Fruit fly (Drosophila melanogaster) whole organism, embryonic: ENCODE data around the gene SC35.

Experiments used
- ATbp ChIP-seq: fragments of 200-800 bp; sonication (Bioruptor generic); optimal IDR thresholded peaks from 2 replicates; lab custom pipeline; 2017; ENCODE audit warnings: missing biosample characterization, mild to moderate bottlenecking, missing genetic modification characterization, missing genetic modification reagents
- Atf6 ChIP-seq: fragments of 200-800 bp; sonication (Bioruptor generic); IDR thresholded peaks from 2 replicates; pipeline ENCODE4 v1.3.6; 2022; ENCODE audit warnings: missing biosample characterization, missing genetic modification characterization
- BEAF-32 ChIP-seq: fragments of 200-800 bp; sonication (Bioruptor generic); optimal IDR thresholded peaks from 3 replicates; lab custom pipeline; 2017; ENCODE audit warnings: missing biosample characterization, missing genetic modification characterization, mild to moderate bottlenecking, moderate library complexity, missing genetic modification reagents
- CG11456 ChIP-seq: fragments of 200-800 bp; sonication (Bioruptor generic); IDR thresholded peaks from 3 replicates; pipeline ENCODE4 v1.3.6; 2022; ENCODE audit warnings: missing biosample characterization, missing genetic modification characterization
- CG12391 ChIP-seq: fragments of 200-800 bp; sonication (Bioruptor generic); optimal IDR thresholded peaks from 3 replicates; lab custom pipeline; 2018; ENCODE audit warnings: missing biosample characterization, mild to moderate bottlenecking, missing genetic modification characterization, moderate library complexity
- CG12659 ChIP-seq: fragments of 200-800 bp; sonication (Bioruptor generic); optimal IDR thresholded peaks from 3 replicates; lab custom pipeline; 2017; ENCODE audit warnings: mild to moderate bottlenecking, missing biosample characterization, missing genetic modification reagents, missing genetic modification characterization
- CG15073 ChIP-seq: fragments of 200-800 bp; sonication (Bioruptor generic); optimal IDR thresholded peaks from 2 replicates; lab custom pipeline; 2016; ENCODE audit warnings: missing biosample characterization, missing genetic modification characterization
- CG15269 ChIP-seq: fragments of 200-800 bp; sonication (Bioruptor generic); optimal IDR thresholded peaks from 2 replicates; lab custom pipeline; 2018; ENCODE audit warnings: missing biosample characterization, mild to moderate bottlenecking, missing genetic modification characterization, moderate library complexity
- CG15479 ChIP-seq: fragments of 200-800 bp; sonication (Bioruptor generic); optimal IDR thresholded peaks from 3 replicates; lab custom pipeline; 2019; ENCODE audit warnings: missing biosample characterization, mild to moderate bottlenecking, missing genetic modification characterization, moderate library complexity
- CG1602 ChIP-seq: fragments of 200-800 bp; sonication (Bioruptor generic); optimal IDR thresholded peaks from 3 replicates; lab custom pipeline; 2016; ENCODE audit warnings: missing biosample characterization, missing genetic modification characterization
- CG1603 ChIP-seq: fragments of 200-800 bp; sonication (Bioruptor generic); optimal IDR thresholded peaks from 2 replicates; lab custom pipeline; 2019; ENCODE audit warnings: missing biosample characterization, mild to moderate bottlenecking, missing genetic modification characterization, moderate library complexity
- CG16815 ChIP-seq: fragments of 200-800 bp; sonication (Bioruptor generic); optimal IDR thresholded peaks from 3 replicates; lab custom pipeline; 2017; ENCODE audit warnings: missing biosample characterization, mild to moderate bottlenecking, missing genetic modification characterization
- CG16863 ChIP-seq: fragments of 200-800 bp; sonication (Bioruptor generic); optimal IDR thresholded peaks from 3 replicates; lab custom pipeline; 2016; ENCODE audit warnings: missing biosample characterization, missing genetic modification characterization
- CG17361 ChIP-seq: fragments of 200-800 bp; sonication (Bioruptor generic); IDR thresholded peaks from 3 replicates; pipeline ENCODE4 v1.3.6; 2022; ENCODE audit warnings: missing biosample characterization, missing genetic modification characterization
- CG18262 ChIP-seq: fragments of 200-800 bp; optimal IDR thresholded peaks from 3 replicates; lab custom pipeline; 2019; ENCODE audit warnings: missing biosample characterization, mild to moderate bottlenecking, missing genetic modification characterization, moderate library complexity
- CG2712 ChIP-seq: fragments of 200-800 bp; optimal IDR thresholded peaks from 3 replicates; lab custom pipeline; 2019; ENCODE audit warnings: missing biosample characterization, mild to moderate bottlenecking, missing genetic modification characterization, moderate library complexity
- CG32767 ChIP-seq: fragments of 200-800 bp; sonication (Bioruptor generic); IDR thresholded peaks from 2 replicates; pipeline ENCODE4 v1.3.6; 2022; ENCODE audit warnings: missing biosample characterization, missing genetic modification characterization
- CG3995 ChIP-seq: fragments of 200-800 bp; sonication (Bioruptor generic); optimal IDR thresholded peaks from 3 replicates; lab custom pipeline; 2016; ENCODE audit warnings: missing biosample characterization, missing genetic modification characterization
- CG6254 ChIP-seq: fragments of 200-800 bp; sonication (Bioruptor generic); optimal IDR thresholded peaks from 3 replicates; lab custom pipeline; 2017; ENCODE audit warnings: mild to moderate bottlenecking, missing biosample characterization, missing genetic modification reagents, missing genetic modification characterization
- CG6765 ChIP-seq: fragments of 200-800 bp; sonication (Bioruptor generic); optimal IDR thresholded peaks from 3 replicates; lab custom pipeline; 2017; ENCODE audit warnings: missing biosample characterization, mild to moderate bottlenecking, missing genetic modification characterization
- CG8290 ChIP-seq, 3 experiments: fragments of 200-800 bp; sonication (Bioruptor generic); optimal IDR thresholded peaks; 2 replicates each; lab custom pipeline; 2016 to 2019; ENCODE audit warnings: missing biosample characterization in 3 of 3, missing genetic modification characterization in 3 of 3, mild to moderate bottlenecking in 2 of 3, moderate library complexity in 1 of 3
- CG8944 ChIP-seq: fragments of 200-800 bp; sonication (Bioruptor generic); optimal IDR thresholded peaks from 3 replicates; lab custom pipeline; 2016; ENCODE audit warnings: missing biosample characterization, missing genetic modification characterization
- Hand ChIP-seq: fragments of 200-800 bp; sonication (Bioruptor generic); optimal IDR thresholded peaks from 2 replicates; lab custom pipeline; 2017; ENCODE audit warnings: mild to moderate bottlenecking, missing biosample characterization, missing genetic modification reagents, missing genetic modification characterization
- Lim3 ChIP-seq: fragments of 200-800 bp; sonication (Bioruptor generic); IDR thresholded peaks from 2 replicates; pipeline ENCODE4 v1.3.6; 2022; ENCODE audit warnings: missing biosample characterization, missing genetic modification characterization
- MESR4 ChIP-seq: fragments of 200-800 bp; sonication (Bioruptor generic); optimal IDR thresholded peaks from 2 replicates; lab custom pipeline; 2018; ENCODE audit warnings: missing biosample characterization, mild to moderate bottlenecking, missing genetic modification characterization, moderate library complexity
- Mrtf ChIP-seq: fragments of 200-800 bp; sonication (Bioruptor generic); IDR thresholded peaks from 3 replicates; pipeline ENCODE4 v1.3.6; 2022; ENCODE audit warnings: missing biosample characterization, missing genetic modification characterization
- Nf-YC ChIP-seq: fragments of 200-800 bp; optimal IDR thresholded peaks from 3 replicates; lab custom pipeline; 2019; ENCODE audit warnings: missing biosample characterization, mild to moderate bottlenecking, missing genetic modification characterization, moderate library complexity
- Oli ChIP-seq: fragments of 200-800 bp; sonication (Bioruptor generic); optimal IDR thresholded peaks from 2 replicates; lab custom pipeline; 2018; ENCODE audit warnings: missing biosample characterization, mild to moderate bottlenecking, missing genetic modification characterization, moderate library complexity
- Ptx1 ChIP-seq: fragments of 200-800 bp; sonication (Bioruptor generic); IDR thresholded peaks from 2 replicates; pipeline ENCODE4 v1.3.6; 2022; ENCODE audit warnings: missing biosample characterization, missing genetic modification characterization
- Ssrp ChIP-seq: fragments of 200-800 bp; sonication (Bioruptor generic); optimal IDR thresholded peaks from 2 replicates; lab custom pipeline; 2018; ENCODE audit warnings: missing biosample characterization, mild to moderate bottlenecking, missing genetic modification characterization, moderate library complexity
- Xbp1 ChIP-seq: fragments of 200-800 bp; sonication (Bioruptor generic); optimal IDR thresholded peaks from 3 replicates; lab custom pipeline; 2016; ENCODE audit warnings: missing biosample characterization, mild to moderate bottlenecking, missing genetic modification characterization
- bbx ChIP-seq: fragments of 200-800 bp; sonication (Bioruptor generic); IDR thresholded peaks from 2 replicates; pipeline ENCODE4 v1.3.6; 2022; ENCODE audit warnings: missing biosample characterization, missing genetic modification characterization; ENCODE audit not compliant: partially characterized antibody
- bcd ChIP-seq: fragments of 200-800 bp; sonication (Bioruptor generic); optimal IDR thresholded peaks from 2 replicates; lab custom pipeline; 2017; ENCODE audit warnings: missing biosample characterization, mild to moderate bottlenecking, missing genetic modification characterization
- gcm ChIP-seq: fragments of 200-800 bp; sonication (Bioruptor generic); optimal IDR thresholded peaks from 2 replicates; lab custom pipeline; 2019; ENCODE audit warnings: missing biosample characterization, mild to moderate bottlenecking, missing genetic modification characterization, moderate library complexity
- gsb ChIP-seq: fragments of 200-800 bp; sonication (Bioruptor generic); IDR thresholded peaks from 2 replicates; pipeline ENCODE4 v1.3.6; 2022; ENCODE audit warnings: missing biosample characterization, missing genetic modification characterization
- gsb-n ChIP-seq: fragments of 200-800 bp; sonication (Bioruptor generic); optimal IDR thresholded peaks from 3 replicates; lab custom pipeline; 2018; ENCODE audit warnings: missing biosample characterization, mild to moderate bottlenecking, missing genetic modification characterization
- lab ChIP-seq: fragments of 200-800 bp; sonication (Bioruptor generic); optimal IDR thresholded peaks from 3 replicates; lab custom pipeline; 2017; ENCODE audit warnings: missing biosample characterization, missing genetic modification characterization, mild to moderate bottlenecking, moderate library complexity, missing genetic modification reagents
- lbe ChIP-seq: fragments of 200-800 bp; sonication (Bioruptor generic); optimal IDR thresholded peaks from 2 replicates; lab custom pipeline; 2016; ENCODE audit warnings: missing biosample characterization, mild to moderate bottlenecking, missing genetic modification characterization
- nerfin-1 ChIP-seq: fragments of 200-800 bp; sonication (Bioruptor generic); optimal IDR thresholded peaks from 3 replicates; lab custom pipeline; 2019; ENCODE audit warnings: missing biosample characterization, mild to moderate bottlenecking, missing genetic modification characterization, moderate library complexity
- row ChIP-seq: fragments of 200-800 bp; sonication (Bioruptor generic); IDR thresholded peaks from 3 replicates; pipeline ENCODE4 v1.3.6; 2022; ENCODE audit warnings: missing biosample characterization, missing genetic modification characterization
- sd ChIP-seq: fragments of 200-800 bp; sonication (Bioruptor generic); optimal IDR thresholded peaks from 3 replicates; lab custom pipeline; 2018; ENCODE audit warnings: missing biosample characterization, mild to moderate bottlenecking, missing genetic modification characterization, moderate library complexity
- slbo ChIP-seq: fragments of 200-800 bp; sonication (Bioruptor generic); IDR thresholded peaks from 2 replicates; pipeline ENCODE4 v1.3.6; 2022; ENCODE audit warnings: missing biosample characterization, missing genetic modification characterization
- so ChIP-seq: fragments of 200-800 bp; sonication (Bioruptor generic); IDR thresholded peaks from 3 replicates; pipeline ENCODE4 v1.3.6; 2022; ENCODE audit warnings: missing biosample characterization, missing genetic modification characterization
- sob ChIP-seq: fragments of 200-800 bp; sonication (Bioruptor generic); IDR thresholded peaks from 2 replicates; pipeline ENCODE4 v1.3.6; 2022; ENCODE audit warnings: missing biosample characterization, missing genetic modification characterization
- tup ChIP-seq: fragments of 200-800 bp; sonication (Bioruptor generic); optimal IDR thresholded peaks from 2 replicates; lab custom pipeline; 2016; ENCODE audit warnings: missing biosample characterization, mild to moderate bottlenecking, missing genetic modification characterization, moderate library complexity
- unpg ChIP-seq: fragments of 200-800 bp; sonication (Bioruptor generic); optimal IDR thresholded peaks from 3 replicates; lab custom pipeline; 2018; ENCODE audit warnings: missing biosample characterization, mild to moderate bottlenecking, missing genetic modification characterization, moderate library complexity
- vvl ChIP-seq: fragments of 200-800 bp; sonication (Bioruptor generic); IDR thresholded peaks from 2 replicates; pipeline ENCODE4 v1.3.6; 2022; ENCODE audit warnings: missing biosample characterization, missing genetic modification characterization
- z ChIP-seq: fragments of 200-800 bp; sonication (Bioruptor generic); IDR thresholded peaks from 3 replicates; pipeline ENCODE4 v1.3.6; 2022; ENCODE audit warnings: missing biosample characterization, missing genetic modification characterization
- zfh1 ChIP-seq: fragments of 200-800 bp; sonication (Bioruptor generic); IDR thresholded peaks from 3 replicates; pipeline ENCODE4 v1.3.6; 2022; ENCODE audit warnings: missing biosample characterization, missing genetic modification characterization

SC35 gene

DNA sequence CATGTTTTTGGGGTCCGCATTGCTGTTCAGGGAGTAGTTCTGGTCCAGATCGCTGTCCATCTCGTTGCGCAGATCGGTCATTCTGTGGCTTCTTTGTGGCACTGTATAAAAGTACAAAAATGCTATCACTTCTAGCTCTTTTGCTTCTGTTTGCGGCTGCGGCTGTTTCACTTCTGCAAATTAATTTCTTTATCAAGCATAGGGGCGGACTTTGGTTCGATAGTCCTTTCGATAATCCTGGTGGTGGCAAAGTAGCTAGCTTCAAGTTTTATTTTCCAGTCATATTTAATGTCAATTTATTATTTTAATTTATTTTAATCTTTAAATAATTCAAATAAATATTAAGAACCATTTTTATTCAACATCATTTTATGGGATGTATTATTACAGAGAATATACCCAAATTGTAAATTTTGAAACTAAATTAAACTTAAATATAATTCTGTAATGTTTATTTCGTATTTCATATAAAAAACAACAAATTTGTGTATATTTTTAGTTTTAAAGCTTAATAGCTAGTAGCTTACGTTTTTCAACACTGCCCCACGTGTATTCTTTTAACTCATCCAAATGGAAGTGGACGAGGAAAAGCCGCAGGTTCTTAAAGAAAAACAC is 6.9 kb downstream of the SC35 start, which contains the start of the genes CG5446 and Trm1 (continued):
- TF ChIP-seq CG6254 (peak; percentile 39), slbo (GFP tag; lab: Robert Waterston, UW) (peak; percentile 75), so (GFP tag; lab: Robert Waterston, UW) (no peak), unpg (peak; percentile 60), BEAF-32 (GFP tag; lab: Kevin White, UChicago) (peak; percentile 16), bcd (GFP tag; lab: Kevin White, UChicago) (peak; percentile 66), Lim3 (no peak), CG11456 (GFP tag; lab: Robert Waterston, UW) (0 out of 3 replicates have a peak, but pooled peaks have one; percentile 17), zfh1 (GFP tag; lab: Robert Waterston, UW) (peak; percentile 17; the same call in 1 of the 3 replicates), gcm (GFP tag; lab: Kevin White, UChicago) (peak; percentile 77), CG16815 (GFP tag; lab: Kevin White, UChicago) (peak; percentile 39), ATbp (GFP tag; lab: Kevin White, UChicago) (peak; percentile 43), row (GFP tag; lab: Robert Waterston, UW) (peak; percentile 80), CG6765 (GFP tag; lab: Kevin White, UChicago) (peak; percentile 40), sob (GFP tag; lab: Robert Waterston, UW) (peak; percentile 73), CG16863 (GFP tag; lab: Kevin White, UChicago) (no peak), CG2712 (tag; lab: Kevin White, UChicago) (peak; percentile 87), Oli (tag; lab: Kevin White, UChicago) (peak; percentile 57), CG1603 (tag; lab: Kevin White, UChicago) (peak; percentile 21), Ssrp (tag; lab: Kevin White, UChicago) (peak; percentile 69), MESR4 (GFP tag; lab: Kevin White, UChicago) (peak; percentile 95), CG18262 (peak; percentile 89), CG8944 (GFP tag; lab: Kevin White, UChicago) (no peak), CG3995 (GFP tag; lab: Kevin White, UChicago) (no peak), CG12391 (tag; lab: Kevin White, UChicago) (peak; percentile 94), Ptx1 (peak; percentile 63), CG15479 (GFP tag; lab: Kevin White, UChicago) (no peak), CG1602 (GFP tag; lab: Kevin White, UChicago) (peak; percentile 64), gsb-n (peak; percentile 81), CG8290 (GFP tag; optimal IDR thresholded peaks at IDR 0.05; lab: Kevin White, UChicago) (peak; percentile 32), CG8290 (tag; optimal IDR thresholded peaks at IDR 0.05; lab: Kevin White, UChicago) (no peak), Hand (GFP tag; lab: Kevin White, UChicago) (peak; percentile 18), tup (GFP tag; lab: Kevin White, UChicago) (peak; percentile 26), sd (tag; lab: Kevin White, UChicago) (peak; percentile 25), bbx (GFP tag; lab: Robert Waterston, UW) (0 out of 2 replicates have a peak, but pooled peaks have one; percentile 15), Nf-YC (tag; lab: Kevin White, UChicago) (peak; percentile 75), lab (GFP tag; lab: Kevin White, UChicago) (peak; percentile 76), CG17361 (GFP tag; lab: Robert Waterston, UW) (peak; percentile 91), CG32767 (GFP tag; lab: Robert Waterston, UW) (peak; percentile 35; the same call in 1 of the 2 replicates), lbe (GFP tag; lab: Kevin White, UChicago) (peak; percentile 34), z (GFP tag; lab: Robert Waterston, UW) (no peak), Mrtf (GFP tag; lab: Robert Waterston, UW) (no peak), vvl (GFP tag; lab: Robert Waterston, UW) (peak; percentile 75; the same call in 1 of the 2 replicates), Xbp1 (peak; percentile 56), CG12659 (peak; percentile 86), CG15269 (tag; lab: Kevin White, UChicago) (peak; percentile 77), nerfin-1 (tag; lab: Kevin White, UChicago) (peak; percentile 53), CG15073 (GFP tag; lab: Kevin White, UChicago) (no peak), gsb (GFP tag; lab: Robert Waterston, UW) (no peak), Atf6 (GFP tag; lab: Robert Waterston, UW) (no peak; the same call in 1 of the 2 replicates)
